Fruit fly (Drosophila melanogaster) whole organism, embryonic: ENCODE results near the gene CG8675.
A peak's percentile ranks its signal among the peaks of the same experiment; 100 is the strongest.

Experiments used
- B-H2 ChIP-seq: fragments of 200-800 bp; sonication (Bioruptor generic); optimal IDR thresholded peaks from 2 replicates; lab custom pipeline; 2018; ENCODE audit warnings: missing biosample characterization, mild to moderate bottlenecking, missing genetic modification characterization
- CG10543 ChIP-seq: fragments of 200-800 bp; sonication (Bioruptor generic); optimal IDR thresholded peaks from 3 replicates; lab custom pipeline; 2017; ENCODE audit warnings: missing biosample characterization, mild to moderate bottlenecking, missing genetic modification characterization, moderate library complexity
- CG12236 ChIP-seq: fragments of 200-800 bp; sonication (Bioruptor generic); optimal IDR thresholded peaks from 2 replicates; lab custom pipeline; 2016; ENCODE audit warnings: missing biosample characterization, missing genetic modification characterization
- CG14014 ChIP-seq: fragments of 200-800 bp; sonication (Bioruptor generic); IDR thresholded peaks from 2 replicates; pipeline ENCODE4 v1.3.6; 2022; ENCODE audit warnings: missing biosample characterization, missing genetic modification characterization
- CG17802 ChIP-seq: fragments of 200-800 bp; sonication (Bioruptor generic); optimal IDR thresholded peaks from 2 replicates; lab custom pipeline; 2018; ENCODE audit warnings: missing biosample characterization, mild to moderate bottlenecking, missing genetic modification characterization, moderate library complexity
- CG2120 ChIP-seq: fragments of 200-800 bp; sonication (Bioruptor generic); optimal IDR thresholded peaks from 3 replicates; lab custom pipeline; 2016; ENCODE audit warnings: missing biosample characterization, missing genetic modification characterization
- CG31365 ChIP-seq: fragments of 200-800 bp; sonication (Bioruptor generic); optimal IDR thresholded peaks from 2 replicates; lab custom pipeline; 2018; ENCODE audit warnings: missing biosample characterization, mild to moderate bottlenecking, missing genetic modification characterization
- CG34376 ChIP-seq: fragments of 200-800 bp; sonication (Bioruptor generic); optimal IDR thresholded peaks from 2 replicates; lab custom pipeline; 2018; ENCODE audit warnings: missing biosample characterization, mild to moderate bottlenecking, missing genetic modification characterization
- CG34422 ChIP-seq: fragments of 200-800 bp; sonication (Bioruptor generic); IDR thresholded peaks from 3 replicates; pipeline ENCODE4 v1.3.6; 2022; ENCODE audit warnings: missing biosample characterization, missing genetic modification characterization
- CG3726 ChIP-seq: fragments of 200-800 bp; sonication (Bioruptor generic); IDR thresholded peaks from 3 replicates; pipeline ENCODE4, ENCODE4 v1.3.6; 2022; ENCODE audit warnings: missing biosample characterization, missing genetic modification characterization
- CG7963 ChIP-seq: fragments of 200-800 bp; sonication (Bioruptor generic); IDR thresholded peaks from 3 replicates; pipeline ENCODE4 v1.3.6; 2022; ENCODE audit warnings: missing biosample characterization, missing genetic modification characterization; ENCODE audit not compliant: partially characterized antibody
- CG7987 ChIP-seq: fragments of 200-800 bp; sonication (Bioruptor generic); optimal IDR thresholded peaks from 2 replicates; lab custom pipeline; 2018; ENCODE audit warnings: missing biosample characterization, mild to moderate bottlenecking, missing genetic modification characterization, moderate library complexity
- CG8281 ChIP-seq: fragments of 200-800 bp; sonication (Bioruptor generic); optimal IDR thresholded peaks from 2 replicates; lab custom pipeline; 2018; ENCODE audit warnings: missing biosample characterization, mild to moderate bottlenecking, missing genetic modification characterization, moderate library complexity
- CG9437 ChIP-seq: fragments of 200-800 bp; sonication (Bioruptor generic); optimal IDR thresholded peaks from 2 replicates; lab custom pipeline; 2018; ENCODE audit warnings: missing biosample characterization, mild to moderate bottlenecking, missing genetic modification characterization
- Ets65A ChIP-seq: fragments of 200-800 bp; sonication (Bioruptor generic); peaks from one replicate; lab custom pipeline; 2016; ENCODE audit warnings: missing biosample characterization, missing genetic modification characterization
- Med ChIP-seq: fragments of 200-800 bp; sonication (Bioruptor generic); peaks from one replicate; lab custom pipeline; 2016; ENCODE audit warnings: missing biosample characterization, missing genetic modification characterization, mild to moderate bottlenecking, inconsistent platforms, moderate library complexity
- Oli ChIP-seq: fragments of 200-800 bp; sonication (Bioruptor generic); optimal IDR thresholded peaks from 2 replicates; lab custom pipeline; 2018; ENCODE audit warnings: missing biosample characterization, mild to moderate bottlenecking, missing genetic modification characterization, moderate library complexity
- Pdp1 ChIP-seq, 2 experiments: fragments of 200-800 bp; sonication (Bioruptor generic); optimal IDR thresholded peaks; 3 replicates each; lab custom pipeline; 2016; ENCODE audit warnings: missing biosample characterization in 2 of 2, missing genetic modification characterization in 2 of 2, mild to moderate bottlenecking in 1 of 2, moderate library complexity in 1 of 2
- Ssrp ChIP-seq: fragments of 200-800 bp; sonication (Bioruptor generic); optimal IDR thresholded peaks from 2 replicates; lab custom pipeline; 2018; ENCODE audit warnings: missing biosample characterization, mild to moderate bottlenecking, missing genetic modification characterization, moderate library complexity
- ab ChIP-seq: fragments of 200-800 bp; sonication (Bioruptor generic); optimal IDR thresholded peaks from 2 replicates; lab custom pipeline; 2016; ENCODE audit warnings: missing biosample characterization, missing genetic modification characterization
- ase ChIP-seq: fragments of 200-800 bp; sonication (Bioruptor generic); IDR thresholded peaks from 3 replicates; pipeline ENCODE4 v1.3.6; 2022; ENCODE audit warnings: missing biosample characterization, missing genetic modification characterization
- chif ChIP-seq, 2 experiments: fragments of 200-800 bp; sonication (Bioruptor generic); optimal IDR thresholded peaks; 3 replicates each; lab custom pipeline; 2016; ENCODE audit warnings: missing biosample characterization in 2 of 2, missing genetic modification characterization in 2 of 2
- croc ChIP-seq: fragments of 200-800 bp; sonication (Bioruptor generic); conservative IDR thresholded peaks from 3 replicates; pipeline ENCODE4 v1.3.6; 2022; ENCODE audit warnings: missing biosample characterization, missing genetic modification characterization
- cwo ChIP-seq: fragments of 200-800 bp; sonication (Bioruptor generic); optimal IDR thresholded peaks from 3 replicates; lab custom pipeline; 2017; ENCODE audit warnings: missing biosample characterization, missing genetic modification characterization, mild to moderate bottlenecking, moderate library complexity, missing genetic modification reagents
- en ChIP-seq: fragments of 200-800 bp; sonication (Bioruptor generic); optimal IDR thresholded peaks from 2 replicates; lab custom pipeline; 2016; ENCODE audit warnings: missing biosample characterization, missing genetic modification characterization
- exex ChIP-seq: fragments of 200-800 bp; sonication (Bioruptor generic); optimal IDR thresholded peaks from 4 replicates; lab custom pipeline; 2018; ENCODE audit warnings: missing biosample characterization, mild to moderate bottlenecking, missing genetic modification characterization, moderate library complexity
- fru ChIP-seq: fragments of >200 bp; optimal IDR thresholded peaks from 2 replicates; lab custom pipeline; 2017
- grn ChIP-seq: fragments of 200-800 bp; sonication (Bioruptor generic); optimal IDR thresholded peaks from 3 replicates; lab custom pipeline; 2017; ENCODE audit warnings: missing biosample characterization, missing genetic modification characterization
- gro ChIP-seq: fragments of 200-800 bp; sonication (Bioruptor generic); optimal IDR thresholded peaks from 2 replicates; lab custom pipeline; 2016; ENCODE audit warnings: missing biosample characterization, missing genetic modification characterization
- gsb ChIP-seq: fragments of 200-800 bp; sonication (Bioruptor generic); IDR thresholded peaks from 2 replicates; pipeline ENCODE4 v1.3.6; 2022; ENCODE audit warnings: missing biosample characterization, missing genetic modification characterization
- kay ChIP-seq: fragments of 200-800 bp; sonication (Bioruptor generic); optimal IDR thresholded peaks from 2 replicates; lab custom pipeline; 2016; ENCODE audit warnings: missing biosample characterization, missing genetic modification characterization
- lab ChIP-seq: fragments of 200-800 bp; sonication (Bioruptor generic); optimal IDR thresholded peaks from 3 replicates; lab custom pipeline; 2017; ENCODE audit warnings: missing biosample characterization, missing genetic modification characterization, mild to moderate bottlenecking, moderate library complexity, missing genetic modification reagents
- mirr ChIP-seq: fragments of 200-800 bp; sonication (Bioruptor generic); optimal IDR thresholded peaks from 3 replicates; lab custom pipeline; 2018; ENCODE audit warnings: missing biosample characterization, mild to moderate bottlenecking, missing genetic modification characterization
- sens ChIP-seq: fragments of 200-800 bp; sonication (Bioruptor generic); peaks from one replicate; lab custom pipeline; 2016; ENCODE audit warnings: missing biosample characterization, missing genetic modification characterization
- sima ChIP-seq: fragments of 200-800 bp; sonication (Bioruptor generic); optimal IDR thresholded peaks from 2 replicates; lab custom pipeline; 2016; ENCODE audit warnings: missing biosample characterization, missing genetic modification characterization
- slp2 ChIP-seq: fragments of 200-800 bp; sonication (Bioruptor generic); optimal IDR thresholded peaks from 2 replicates; lab custom pipeline; 2016; ENCODE audit warnings: missing biosample characterization, missing genetic modification characterization
- sob ChIP-seq: fragments of 200-800 bp; sonication (Bioruptor generic); IDR thresholded peaks from 2 replicates; pipeline ENCODE4 v1.3.6; 2022; ENCODE audit warnings: missing biosample characterization, missing genetic modification characterization
- sug ChIP-seq: fragments of 200-800 bp; optimal IDR thresholded peaks from 2 replicates; lab custom pipeline; 2019; ENCODE audit warnings: missing biosample characterization, mild to moderate bottlenecking, missing genetic modification characterization, moderate library complexity

The CG8675 gene

DNA sequence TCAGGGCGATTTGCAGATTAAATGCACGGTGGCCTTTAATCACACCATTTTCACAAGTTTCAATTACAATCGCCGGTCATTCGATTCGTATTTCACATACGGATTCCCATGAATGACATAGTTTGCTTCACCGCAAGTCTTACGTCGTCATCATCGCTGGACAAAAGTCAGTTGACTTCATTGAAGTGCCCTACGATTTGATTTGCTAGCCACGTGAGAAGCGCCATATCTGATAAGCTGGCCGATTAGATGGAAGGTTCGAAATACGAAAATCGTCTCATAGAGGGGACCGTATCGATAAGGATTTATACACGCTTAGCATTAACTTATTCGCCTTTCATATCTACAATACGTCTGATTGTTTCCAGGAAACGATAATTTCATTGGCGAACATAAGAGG lies 35.8 kb upstream of the CG8675 start:
- TF ChIP-seq CG7987 (GFP tag; lab: Kevin White, UChicago) (peak; percentile 70), Med (GFP tag; lab: Kevin White, UChicago) (peak; percentile 24), CG8281 (no peak), grn (GFP tag; lab: Kevin White, UChicago) (peak; percentile 94), cwo (peak; percentile 96), Pdp1 (GFP tag; optimal IDR thresholded peaks at IDR 0.05; lab: Kevin White, UChicago) (peak in 1 of 2 experiments; percentile 29), exex (tag; lab: Kevin White, UChicago) (peak; percentile 95), sug (tag; lab: Kevin White, UChicago) (peak; percentile 81), mirr (GFP tag; lab: Kevin White, UChicago) (peak; percentile 91), B-H2 (GFP tag; lab: Kevin White, UChicago) (peak; percentile 27), CG9437 (peak; percentile 53), gro (peak; percentile 27), sima (GFP tag; lab: Kevin White, UChicago) (no peak), CG34376 (GFP tag; lab: Kevin White, UChicago) (peak; percentile 68), CG10543 (GFP tag; lab: Kevin White, UChicago) (peak; percentile 8), fru (lab: Kevin White, UChicago) (no peak)

DNA sequence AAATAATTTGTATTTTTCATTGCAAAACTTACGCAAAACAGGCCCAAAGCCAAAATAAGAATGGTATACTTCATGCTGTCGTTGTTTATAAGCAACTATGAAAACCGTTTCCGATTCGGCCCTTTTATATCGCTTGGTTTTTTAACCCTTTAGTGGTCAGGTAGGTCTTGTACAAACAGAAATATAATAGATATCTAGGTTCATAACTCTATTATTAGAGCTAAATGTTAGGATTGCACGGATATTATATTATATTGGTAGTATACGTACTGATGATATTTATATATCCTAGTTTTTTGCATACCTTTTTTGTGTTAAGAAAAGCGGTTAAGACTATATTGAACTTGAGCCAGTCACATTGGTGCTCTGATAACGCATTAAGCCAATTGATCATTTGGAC lies 35.1 kb upstream of the CG8675 start, which contains the start of gene CG8661:
TSS of gene CG8661 (minus strand) at position 101 of the 400 bp plus-strand sequence.
- peak; percentile 27 for TF ChIP-seq lab
- TF ChIP-seq CG14014 (GFP tag; lab: Robert Waterston, UW): no peak
- peak; percentile 12 for TF ChIP-seq sens (GFP tag; lab: Kevin White, UChicago)

DNA sequence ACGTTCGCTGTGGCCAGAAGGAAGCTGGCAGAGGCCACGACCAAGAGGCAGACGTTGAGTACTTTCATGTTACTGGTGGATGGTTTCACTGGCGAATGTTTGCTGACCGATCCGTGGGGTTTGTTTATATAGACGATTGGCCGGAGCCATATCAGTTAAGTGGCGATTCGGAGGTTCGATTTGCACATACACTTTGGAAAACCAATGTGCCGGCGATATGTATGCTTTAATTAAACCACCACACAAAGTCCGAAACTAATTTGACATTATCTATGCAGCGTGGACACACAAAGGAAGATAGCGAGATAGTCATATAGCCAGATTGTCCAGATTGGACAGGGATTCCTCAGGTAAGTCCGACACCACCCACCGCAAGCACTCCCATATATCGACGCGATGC lies 33.3 kb upstream of the CG8675 start, which contains the start of gene CG8664:
TSS of gene CG8664 (minus strand) at position 101 of the 400 bp plus-strand sequence.
- no peak for TF ChIP-seq kay (GFP tag; lab: Kevin White, UChicago)
- TF ChIP-seq ab (GFP tag; lab: Kevin White, UChicago): no peak
- TF ChIP-seq ase (GFP tag; lab: Robert Waterston, UW): no peak
- no peak for TF ChIP-seq gsb
- TF ChIP-seq CG34422 (GFP tag; lab: Robert Waterston, UW): no peak
- no peak for TF ChIP-seq en (GFP tag; lab: Kevin White, UChicago)
- no peak for TF ChIP-seq Ssrp (tag; lab: Kevin White, UChicago)
- TF ChIP-seq slp2 (GFP tag; lab: Kevin White, UChicago): no peak
- TF ChIP-seq Oli (tag; lab: Kevin White, UChicago): no peak
- TF ChIP-seq CG31365: no peak
- TF ChIP-seq CG17802 (tag; lab: Kevin White, UChicago): no peak
- TF ChIP-seq croc (GFP tag; lab: Robert Waterston, UW): no peak
- no peak for TF ChIP-seq CG7963
- TF ChIP-seq CG2120 (GFP tag; lab: Kevin White, UChicago): no peak
- TF ChIP-seq chif (GFP tag; optimal IDR thresholded peaks at IDR 0.05; lab: Kevin White, UChicago): no peak
- TF ChIP-seq sob (GFP tag; lab: Robert Waterston, UW): no peak
- TF ChIP-seq CG12236 (GFP tag; lab: Kevin White, UChicago): no peak
- TF ChIP-seq CG3726: no peak
- TF ChIP-seq Ets65A: no peak
